Fruit fly (Drosophila melanogaster) whole organism, wandering third instar larva: ENCODE measurements around the gene Rdl.

Source experiments
- Abd-B ChIP-seq: fragments of >200 bp; optimal IDR thresholded peaks from 2 replicates; lab custom pipeline; 2017; ENCODE audit warnings: missing biosample characterization, missing genetic modification characterization
- CG32264 ChIP-seq: fragments of 200-800 bp; sonication (Bioruptor generic); optimal IDR thresholded peaks from 2 replicates; lab custom pipeline; 2016; ENCODE audit warnings: missing biosample characterization, missing genetic modification characterization
- CG9705 ChIP-seq: fragments of 200-800 bp; sonication (Bioruptor generic); optimal IDR thresholded peaks from 2 replicates; lab custom pipeline; 2018; ENCODE audit warnings: missing biosample characterization, mild to moderate bottlenecking, missing genetic modification characterization
- CrebA ChIP-seq: fragments of 200-800 bp; sonication (Bioruptor generic); optimal IDR thresholded peaks from 2 replicates; lab custom pipeline; 2016; ENCODE audit warnings: missing biosample characterization, mild to moderate bottlenecking, missing genetic modification characterization, borderline replicate concordance
- Dfd ChIP-seq: fragments of >200 bp; optimal IDR thresholded peaks from 2 replicates; lab custom pipeline; 2017; ENCODE audit warnings: missing biosample characterization, missing genetic modification characterization
- Dif ChIP-seq: fragments of 200-275, 200-300 bp; sonication (Bioruptor generic); optimal IDR thresholded peaks from 2 replicates; lab custom pipeline; 2018; ENCODE audit warnings: missing biosample characterization, missing genetic modification characterization; ENCODE audit not compliant: partially characterized antibody
- GATAd ChIP-seq: sonication (Bioruptor generic); optimal IDR thresholded peaks from 2 replicates; lab custom pipeline; 2016; ENCODE audit warnings: missing biosample characterization, missing genetic modification characterization
- HLH106 ChIP-seq: fragments of 200-800 bp; optimal IDR thresholded peaks from 3 replicates; lab custom pipeline; 2019; ENCODE audit warnings: missing biosample characterization, mild to moderate bottlenecking, missing genetic modification characterization, moderate library complexity
- Hnf4 ChIP-seq: fragments of 200-800 bp; sonication (Bioruptor generic); optimal IDR thresholded peaks from 2 replicates; lab custom pipeline; 2016; ENCODE audit warnings: missing biosample characterization, mild to moderate bottlenecking, missing genetic modification characterization
- Hr78 ChIP-seq: fragments of >200 bp; optimal IDR thresholded peaks from 2 replicates; lab custom pipeline; 2017; ENCODE audit warnings: missing biosample characterization, missing genetic modification characterization
- Hr83 ChIP-seq: fragments of 200-300 bp; sonication (Bioruptor generic); optimal IDR thresholded peaks from 2 replicates; lab custom pipeline; 2016; ENCODE audit warnings: missing biosample characterization, mild to moderate bottlenecking, missing genetic modification characterization, moderate library complexity; ENCODE audit not compliant: poor library complexity, severe bottlenecking
- Jra ChIP-seq: sonication (Bioruptor generic); optimal IDR thresholded peaks from 2 replicates; lab custom pipeline; 2016; ENCODE audit warnings: missing biosample characterization, missing genetic modification characterization
- N ChIP-seq: fragments of >200 bp; optimal IDR thresholded peaks from 2 replicates; lab custom pipeline; 2018; ENCODE audit warnings: missing biosample characterization, missing external identifiers, missing genetic modification characterization
- Rel ChIP-seq, 2 experiments: fragments of 200-800 bp; sonication (Bioruptor generic) in 1 of 2; optimal IDR thresholded peaks; 2 replicates in 1 of 2; 3 replicates in 1 of 2; lab custom pipeline; 2016 to 2019; ENCODE audit warnings: mild to moderate bottlenecking in 2 of 2, missing biosample characterization in 2 of 2, missing genetic modification characterization in 2 of 2, moderate library complexity in 1 of 2
- Sp1 ChIP-seq: fragments of 200-800 bp; sonication (Bioruptor generic); optimal IDR thresholded peaks from 3 replicates; lab custom pipeline; 2019; ENCODE audit warnings: missing biosample characterization, mild to moderate bottlenecking, missing genetic modification characterization, moderate library complexity
- Vsx2 ChIP-seq: fragments of 200-300, 225-300 bp; sonication (Bioruptor generic); optimal IDR thresholded peaks from 2 replicates; lab custom pipeline; 2018; ENCODE audit warnings: missing biosample characterization, missing genetic modification characterization; ENCODE audit not compliant: partially characterized antibody
- br ChIP-seq: fragments of 200-800 bp; sonication (Bioruptor generic); optimal IDR thresholded peaks from 2 replicates; lab custom pipeline; 2016; ENCODE audit warnings: missing biosample characterization, missing genetic modification characterization
- dmrt93B ChIP-seq: fragments of 200-800 bp; sonication (Bioruptor generic); optimal IDR thresholded peaks from 2 replicates; lab custom pipeline; 2018; ENCODE audit warnings: missing biosample characterization, mild to moderate bottlenecking, missing genetic modification characterization
- dsf ChIP-seq: sonication (Bioruptor generic); optimal IDR thresholded peaks from 2 replicates; lab custom pipeline; 2016; ENCODE audit warnings: missing biosample characterization, missing genetic modification characterization, borderline replicate concordance
- ey ChIP-seq: fragments of 200-800 bp; sonication (Bioruptor generic); optimal IDR thresholded peaks from 2 replicates; lab custom pipeline; 2016; ENCODE audit warnings: missing biosample characterization, missing genetic modification characterization
- foxo ChIP-seq, 2 experiments: fragments of 200-800 bp; sonication (Bioruptor generic); optimal IDR thresholded peaks; 2 replicates in 1 of 2; 3 replicates in 1 of 2; lab custom pipeline; 2016 to 2017; ENCODE audit warnings: missing biosample characterization in 2 of 2, missing genetic modification characterization in 2 of 2
- fru ChIP-seq: fragments of 200-800 bp; sonication (Bioruptor generic); optimal IDR thresholded peaks from 3 replicates; lab custom pipeline; 2016; ENCODE audit warnings: missing biosample characterization, mild to moderate bottlenecking, missing genetic modification characterization
- h ChIP-seq: fragments of 200-800 bp; sonication (Bioruptor generic); optimal IDR thresholded peaks from 3 replicates; lab custom pipeline; 2016; ENCODE audit warnings: missing biosample characterization, mild to moderate bottlenecking, missing genetic modification characterization
- pan ChIP-seq: fragments of >200 bp; optimal IDR thresholded peaks from 2 replicates; lab custom pipeline; 2017
- psq ChIP-seq: fragments of 200-800 bp; sonication (Bioruptor generic); optimal IDR thresholded peaks from 3 replicates; lab custom pipeline; 2017; ENCODE audit warnings: missing biosample characterization, mild to moderate bottlenecking, missing genetic modification characterization, moderate library complexity
- rgr ChIP-seq: fragments of 200-800 bp; sonication (Bioruptor generic); optimal IDR thresholded peaks from 3 replicates; lab custom pipeline; 2016; ENCODE audit warnings: missing biosample characterization, mild to moderate bottlenecking, missing genetic modification characterization
- sage ChIP-seq: fragments of 200-800 bp; sonication (Bioruptor generic); optimal IDR thresholded peaks from 2 replicates; lab custom pipeline; 2016; ENCODE audit warnings: missing biosample characterization, mild to moderate bottlenecking, missing genetic modification characterization
- sv ChIP-seq: fragments of 200-800 bp; sonication (Bioruptor generic); optimal IDR thresholded peaks from 3 replicates; lab custom pipeline; 2016; ENCODE audit warnings: missing biosample characterization, missing genetic modification characterization
- usp ChIP-seq: fragments of >200 bp; optimal IDR thresholded peaks from 2 replicates; lab custom pipeline; 2017; ENCODE audit warnings: missing biosample characterization, missing genetic modification characterization
- woc ChIP-seq: sonication (Bioruptor generic); optimal IDR thresholded peaks from 2 replicates; lab custom pipeline; 2016; ENCODE audit warnings: missing biosample characterization, mild to moderate bottlenecking, missing genetic modification characterization

Gene Rdl

DNA sequence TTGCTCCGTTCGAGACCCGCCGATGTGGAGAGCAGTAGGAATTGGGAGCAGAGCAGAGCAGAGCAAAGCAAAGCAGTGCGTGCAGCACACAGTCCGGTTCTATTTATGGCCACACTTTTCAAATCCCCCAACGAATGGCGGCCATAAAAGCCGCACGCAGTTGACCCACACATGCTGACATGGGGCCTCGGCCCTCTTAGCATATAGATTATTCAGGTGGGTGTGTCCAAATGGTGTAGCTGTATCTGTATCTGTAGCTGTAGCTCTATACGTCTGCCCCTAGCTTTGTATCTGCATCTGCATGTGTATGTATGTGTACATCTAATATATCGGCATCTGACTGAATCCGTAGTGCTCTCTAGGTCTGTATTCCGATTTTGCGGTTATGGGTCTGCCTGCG lies 60.7 kb downstream of the Rdl start:
- TF ChIP-seq pan (lab: Kevin White, UChicago) = no peak
- TF ChIP-seq ey (GFP tag; lab: Kevin White, UChicago) = no peak
- TF ChIP-seq Dif = no peak
- no peak for TF ChIP-seq Rel (GFP tag; optimal IDR thresholded peaks at IDR 0.05; lab: Kevin White, UChicago)
- no peak for TF ChIP-seq Rel (tag; optimal IDR thresholded peaks at IDR 0.05; lab: Kevin White, UChicago)
- TF ChIP-seq psq (GFP tag; lab: Kevin White, UChicago) = no peak
- TF ChIP-seq GATAd (GFP tag; lab: Kevin White, UChicago) = no peak
- no peak for TF ChIP-seq CG32264
- TF ChIP-seq h (GFP tag; lab: Kevin White, UChicago) = no peak
- TF ChIP-seq Jra = no peak
- no peak for TF ChIP-seq Abd-B (GFP tag; lab: Kevin White, UChicago)
- TF ChIP-seq Vsx2 = no peak
- TF ChIP-seq N (GFP tag; lab: Kevin White, UChicago) = no peak
- no peak for TF ChIP-seq br (GFP tag; lab: Kevin White, UChicago)
- no peak for TF ChIP-seq fru (GFP tag; lab: Kevin White, UChicago)

DNA sequence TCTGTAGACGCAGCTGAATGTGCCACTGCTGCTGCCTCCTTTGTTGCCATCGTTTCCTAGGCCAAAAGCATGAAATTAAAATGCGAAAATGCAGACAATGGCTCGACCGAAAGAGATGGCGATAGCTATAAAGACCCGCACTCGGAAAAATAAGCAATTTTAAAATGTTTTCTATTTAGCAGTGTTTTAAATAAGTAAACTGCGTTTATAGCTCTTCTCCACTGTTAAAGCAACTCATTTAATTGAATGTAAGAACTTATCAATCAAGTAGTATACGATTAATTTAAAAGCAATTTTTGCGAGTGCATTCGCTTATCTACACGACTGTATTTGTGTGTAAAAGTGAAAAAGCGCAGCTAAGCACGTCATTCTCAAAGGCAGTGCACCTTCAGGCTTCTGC lies 62.4 kb downstream of the Rdl start:
- TF ChIP-seq Dif (no peak), Jra (no peak), Hnf4 (GFP tag; lab: Kevin White, UChicago) (no peak), Hr78 (GFP tag; lab: Kevin White, UChicago) (no peak), dmrt93B (no peak), foxo (GFP tag; optimal IDR thresholded peaks at IDR 0.05; lab: Kevin White, UChicago) (peak in 1 of 2 experiments; percentile 16), Sp1 (GFP tag; lab: Kevin White, UChicago) (no peak), GATAd (GFP tag; lab: Kevin White, UChicago) (no peak), usp (no peak), HLH106 (tag; lab: Kevin White, UChicago) (peak; percentile 3), CG9705 (GFP tag; lab: Kevin White, UChicago) (no peak), h (GFP tag; lab: Kevin White, UChicago) (no peak), sage (no peak), fru (GFP tag; lab: Kevin White, UChicago) (no peak), N (GFP tag; lab: Kevin White, UChicago) (no peak), dsf (no peak), CrebA (GFP tag; lab: Kevin White, UChicago) (no peak), rgr (GFP tag; lab: Kevin White, UChicago) (no peak)

DNA sequence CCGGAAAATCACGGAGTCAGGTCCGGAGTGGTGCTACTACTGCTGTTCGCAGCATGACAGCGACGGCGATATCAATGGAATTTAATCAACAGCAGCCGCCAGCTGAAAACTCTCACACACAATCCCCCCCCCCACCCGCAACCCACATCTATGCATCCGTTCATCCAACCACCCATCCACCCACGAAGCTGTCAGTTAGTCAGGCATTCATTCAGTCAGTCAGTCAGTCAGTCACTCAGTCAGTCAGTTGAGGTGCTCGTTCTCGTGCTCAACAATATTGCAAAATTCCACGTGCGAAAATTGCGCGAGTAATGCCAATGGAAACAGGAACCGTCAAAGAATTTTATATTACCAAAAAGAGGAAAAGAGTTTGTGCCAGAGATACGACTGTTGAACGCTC lies 66.3 kb downstream of the Rdl start:
- peak; percentile 1 for TF ChIP-seq Dfd (GFP tag; lab: Kevin White, UChicago)
- TF ChIP-seq HLH106 (tag; lab: Kevin White, UChicago) = no peak

DNA sequence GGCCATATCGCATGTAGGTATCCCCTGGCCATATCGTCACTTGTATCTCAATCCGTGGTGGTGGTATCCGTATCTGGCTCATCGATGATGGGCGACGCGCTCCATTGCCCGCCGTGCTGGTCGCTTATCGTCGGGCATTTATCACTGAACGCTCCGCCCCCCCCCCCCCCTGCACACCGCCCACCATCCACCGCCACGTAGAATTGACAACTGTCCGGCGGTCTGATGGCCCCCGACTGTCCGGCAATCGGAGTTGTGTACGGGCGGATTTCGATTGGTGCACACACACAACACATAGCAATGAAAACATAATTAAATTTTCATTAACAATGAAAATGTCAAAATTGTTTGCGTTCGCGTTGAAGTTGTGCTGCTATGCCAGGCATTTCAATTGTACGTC lies 67.5 kb downstream of the Rdl start:
- TF ChIP-seq h (GFP tag; lab: Kevin White, UChicago) (no peak), woc (GFP tag; lab: Kevin White, UChicago) (no peak), HLH106 (tag; lab: Kevin White, UChicago) (no peak), psq (GFP tag; lab: Kevin White, UChicago) (no peak), sv (GFP tag; lab: Kevin White, UChicago) (no peak), Jra (no peak), pan (lab: Kevin White, UChicago) (no peak), Dfd (GFP tag; lab: Kevin White, UChicago) (peak; percentile 80)

DNA sequence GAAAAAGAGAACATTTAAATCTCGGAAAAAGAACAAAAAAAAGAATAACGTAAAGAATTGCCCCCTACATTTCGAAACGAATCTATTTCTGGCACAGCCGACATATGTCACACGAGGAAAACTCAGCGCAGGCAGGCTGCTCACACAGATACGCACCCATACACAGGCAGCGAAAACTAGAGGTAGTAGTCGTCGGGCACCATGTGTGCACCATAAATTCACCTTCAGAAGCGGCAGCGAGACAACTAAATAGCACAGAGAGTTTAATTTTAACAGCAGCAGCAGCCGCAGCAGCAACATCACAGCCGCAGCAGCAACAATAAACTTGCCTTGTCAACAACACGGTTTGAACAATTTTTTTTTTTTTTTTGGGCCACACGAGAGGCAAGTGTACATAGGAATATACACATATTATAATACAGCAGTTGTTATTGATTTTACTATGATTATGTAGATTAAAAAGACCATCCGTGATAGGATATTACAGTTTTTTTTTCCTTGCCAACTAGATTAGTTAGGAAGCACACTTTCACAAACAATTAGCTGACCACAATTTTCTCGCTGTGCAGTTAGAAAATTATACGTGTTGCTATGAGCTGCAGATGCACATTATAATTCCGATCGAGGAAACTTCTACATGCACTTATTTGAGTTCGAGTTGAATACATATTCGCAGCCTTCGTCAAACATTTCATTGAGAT lies 68.2 kb downstream of the Rdl start:
- TF ChIP-seq Dfd (GFP tag; lab: Kevin White, UChicago) (peak; percentile 87), rgr (GFP tag; lab: Kevin White, UChicago) (no peak)

DNA sequence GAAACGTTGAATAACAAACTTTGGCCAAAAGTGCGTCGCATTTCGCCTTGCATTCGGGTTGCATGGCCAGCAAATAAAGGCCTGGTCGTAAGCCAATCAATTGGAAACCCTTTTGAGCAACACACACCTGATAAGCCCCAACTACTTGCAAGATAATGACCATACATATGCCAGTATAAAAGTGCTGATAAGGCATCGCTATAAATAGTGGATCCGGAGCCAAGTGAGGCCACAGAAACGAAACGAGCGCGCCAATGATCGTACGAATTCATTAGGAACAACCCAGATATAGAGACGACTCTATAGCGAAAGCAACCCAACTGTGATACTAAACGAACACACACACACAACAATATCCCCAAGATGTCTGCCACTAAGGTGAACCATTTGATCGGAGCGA lies 85.3 kb downstream of the Rdl start, which contains the start of gene CG13315:
CG13315 (plus strand) TSS at position 230 of the 400 bp plus-strand sequence.
- TF ChIP-seq Hr78 (GFP tag; lab: Kevin White, UChicago) (no peak), fru (GFP tag; lab: Kevin White, UChicago) (peak; percentile 13), h (GFP tag; lab: Kevin White, UChicago) (peak; percentile 15), Hr83 (peak; percentile 24), Abd-B (GFP tag; lab: Kevin White, UChicago) (no peak), rgr (GFP tag; lab: Kevin White, UChicago) (peak; percentile 35)
